Worm (Caenorhabditis elegans) whole organism, late embryonic: ENCODE measurements around the gene C14H10.2.
A peak's percentile ranks its signal among the peaks of the same experiment; 100 is the strongest.

ENCODE experiments used
- C38D4.7 ChIP-seq: fragments of 200-800 bp; sonication (Bioruptor generic); optimal IDR thresholded peaks from 2 replicates; lab custom pipeline; 2018; ENCODE audit warnings: mild to moderate bottlenecking, missing genetic modification characterization, moderate library complexity, missing compliant biosample characterization
- K09A11.1 ChIP-seq: sonication (generic microtip); optimal IDR thresholded peaks from 2 replicates; lab custom pipeline; 2017; ENCODE audit warnings: antibody characterized with exemption, mild to moderate bottlenecking, missing genetic modification characterization, missing compliant biosample characterization; ENCODE audit not compliant: insufficient read depth
- T23F11.4 ChIP-seq: fragments of 200-800 bp; sonication (Bioruptor generic); optimal IDR thresholded peaks from 2 replicates; lab custom pipeline; 2018; ENCODE audit warnings: mild to moderate bottlenecking, missing genetic modification characterization, missing compliant biosample characterization
- Y22D7AL.16 ChIP-seq: sonication (generic microtip); optimal IDR thresholded peaks from 2 replicates; lab custom pipeline; 2016; ENCODE audit warnings: missing genetic modification characterization, missing compliant biosample characterization
- ceh-14 ChIP-seq: sonication (generic microtip); optimal IDR thresholded peaks from 2 replicates; lab custom pipeline; 2016; ENCODE audit warnings: missing genotype, missing genetic modification characterization, missing compliant biosample characterization
- ceh-19 ChIP-seq: fragments of 200-800 bp; sonication (Bioruptor generic); optimal IDR thresholded peaks from 2 replicates; lab custom pipeline; 2018; ENCODE audit warnings: mild to moderate bottlenecking, missing genetic modification characterization, missing compliant biosample characterization
- ceh-31 ChIP-seq: sonication (generic microtip); optimal IDR thresholded peaks from 2 replicates; lab custom pipeline; 2016; ENCODE audit warnings: missing genetic modification characterization, missing compliant biosample characterization
- ceh-34 ChIP-seq: sonication (generic microtip); optimal IDR thresholded peaks from 2 replicates; lab custom pipeline; 2016; ENCODE audit warnings: mild to moderate bottlenecking, missing genetic modification characterization, missing compliant biosample characterization
- ceh-6 ChIP-seq: fragments of 200-800 bp; sonication (Bioruptor generic); optimal IDR thresholded peaks from 2 replicates; lab custom pipeline; 2018; ENCODE audit warnings: mild to moderate bottlenecking, missing genetic modification characterization, missing compliant biosample characterization
- ceh-9 ChIP-seq: sonication (generic microtip); optimal IDR thresholded peaks from 2 replicates; lab custom pipeline; 2016; ENCODE audit warnings: mild to moderate bottlenecking, missing genetic modification characterization, inconsistent platforms, missing compliant biosample characterization
- elt-2 ChIP-seq: sonication (generic microtip); optimal IDR thresholded peaks from 2 replicates; lab custom pipeline; 2016; ENCODE audit warnings: missing genetic modification reagents, missing genetic modification characterization, missing compliant biosample characterization
- elt-4 ChIP-seq: sonication (generic microtip); optimal IDR thresholded peaks from 2 replicates; lab custom pipeline; 2016; ENCODE audit warnings: missing genetic modification characterization, missing compliant biosample characterization
- ets-4 ChIP-seq: sonication (generic microtip); optimal IDR thresholded peaks from 2 replicates; lab custom pipeline; 2016; ENCODE audit warnings: missing genetic modification characterization, missing compliant biosample characterization
- fax-1 ChIP-seq: sonication (generic microtip); optimal IDR thresholded peaks from 2 replicates; lab custom pipeline; 2016; ENCODE audit warnings: missing genotype, missing genetic modification characterization, missing compliant biosample characterization
- fkh-10 ChIP-seq: fragments of 150-350 bp; optimal IDR thresholded peaks from 2 replicates; lab custom pipeline; 2014; ENCODE audit warnings: missing biosample characterization, missing genetic modification reagents, missing genetic modification characterization
- fkh-6 ChIP-seq: sonication (generic microtip); optimal IDR thresholded peaks from 2 replicates; lab custom pipeline; 2016; ENCODE audit warnings: missing genetic modification characterization, missing compliant biosample characterization
- hlh-13 ChIP-seq: fragments of 200-800 bp; sonication (Bioruptor generic); optimal IDR thresholded peaks from 2 replicates; lab custom pipeline; 2018; ENCODE audit warnings: mild to moderate bottlenecking, missing genetic modification characterization, missing compliant biosample characterization
- hlh-15 ChIP-seq: sonication (generic microtip); optimal IDR thresholded peaks from 2 replicates; lab custom pipeline; 2016; ENCODE audit warnings: missing genetic modification characterization, missing compliant biosample characterization
- hlh-8 ChIP-seq: sonication (generic microtip); optimal IDR thresholded peaks from 2 replicates; lab custom pipeline; 2016; ENCODE audit warnings: missing genotype, missing genetic modification characterization, missing compliant biosample characterization
- madf-2 ChIP-seq: sonication (generic microtip); optimal IDR thresholded peaks from 2 replicates; lab custom pipeline; 2017; ENCODE audit warnings: missing genetic modification characterization, missing compliant biosample characterization
- mec-3 ChIP-seq: sonication (generic microtip); optimal IDR thresholded peaks from 2 replicates; lab custom pipeline; 2016; ENCODE audit warnings: borderline replicate concordance, missing genetic modification characterization, missing compliant biosample characterization
- nfya-1 ChIP-seq: sonication (generic microtip); optimal IDR thresholded peaks from 2 replicates; lab custom pipeline; 2017; ENCODE audit warnings: missing genetic modification characterization, mild to moderate bottlenecking, missing compliant biosample characterization, antibody characterized with exemption, moderate library complexity
- nhr-11 ChIP-seq: fragments of 150-350 bp; optimal IDR thresholded peaks from 2 replicates; lab custom pipeline; 2014; ENCODE audit warnings: missing biosample characterization, missing genetic modification characterization
- nhr-232 ChIP-seq: sonication (generic microtip); optimal IDR thresholded peaks from 2 replicates; lab custom pipeline; 2016; ENCODE audit warnings: missing genetic modification characterization, missing compliant biosample characterization
- pag-3 ChIP-seq: sonication (generic microtip); optimal IDR thresholded peaks from 2 replicates; lab custom pipeline; 2016; ENCODE audit warnings: missing compliant biosample characterization, missing genetic modification characterization, borderline replicate concordance
- pax-1 ChIP-seq: fragments of 150-350 bp; optimal IDR thresholded peaks from 2 replicates; lab custom pipeline; 2014; ENCODE audit warnings: missing biosample characterization, missing genetic modification characterization
- pqm-1 ChIP-seq: sonication (generic microtip); optimal IDR thresholded peaks from 2 replicates; lab custom pipeline; 2016; ENCODE audit warnings: missing genetic modification characterization, missing compliant biosample characterization
- ref-2 ChIP-seq: sonication (generic microtip); optimal IDR thresholded peaks from 2 replicates; lab custom pipeline; 2016; ENCODE audit warnings: missing genetic modification characterization, missing compliant biosample characterization
- rnt-1 ChIP-seq: sonication (generic microtip); optimal IDR thresholded peaks from 2 replicates; lab custom pipeline; 2016; ENCODE audit warnings: missing genetic modification characterization, missing compliant biosample characterization
- sdc-2 ChIP-seq: sonication (generic microtip); optimal IDR thresholded peaks from 2 replicates; lab custom pipeline; 2016; ENCODE audit warnings: missing genotype, missing genetic modification characterization, missing compliant biosample characterization
- tbx-2 ChIP-seq: sonication (generic microtip); optimal IDR thresholded peaks from 2 replicates; lab custom pipeline; 2016; ENCODE audit warnings: missing genetic modification characterization, missing compliant biosample characterization
- ttx-3 ChIP-seq: sonication (generic microtip); optimal IDR thresholded peaks from 2 replicates; lab custom pipeline; 2016; ENCODE audit warnings: missing genetic modification reagents, missing genetic modification characterization, missing compliant biosample characterization
- unc-3 ChIP-seq, 2 experiments: fragments of 200-800 bp in 1 of 2; sonication (Bioruptor generic) in 1 of 2; sonication (generic microtip) in 1 of 2; conservative IDR thresholded peaks in 1 of 2; optimal IDR thresholded peaks in 1 of 2; 2 replicates each; pipeline versions ENCODE4 v1.3.6 to Lab custom; 2016 to 2022; ENCODE audit warnings: missing compliant biosample characterization in 2 of 2, missing genetic modification characterization in 2 of 2, missing genetic modification reagents in 1 of 2
- unc-42 ChIP-seq: sonication (generic microtip); optimal IDR thresholded peaks from 2 replicates; lab custom pipeline; 2016; ENCODE audit warnings: missing genotype, missing genetic modification characterization, missing compliant biosample characterization
- unc-86 ChIP-seq: sonication (generic microtip); optimal IDR thresholded peaks from 2 replicates; lab custom pipeline; 2016; ENCODE audit warnings: missing genetic modification characterization, missing compliant biosample characterization
- ztf-16 ChIP-seq: sonication (generic microtip); optimal IDR thresholded peaks from 2 replicates; lab custom pipeline; 2017; ENCODE audit warnings: missing genetic modification characterization, missing compliant biosample characterization

The C14H10.2 gene

DNA sequence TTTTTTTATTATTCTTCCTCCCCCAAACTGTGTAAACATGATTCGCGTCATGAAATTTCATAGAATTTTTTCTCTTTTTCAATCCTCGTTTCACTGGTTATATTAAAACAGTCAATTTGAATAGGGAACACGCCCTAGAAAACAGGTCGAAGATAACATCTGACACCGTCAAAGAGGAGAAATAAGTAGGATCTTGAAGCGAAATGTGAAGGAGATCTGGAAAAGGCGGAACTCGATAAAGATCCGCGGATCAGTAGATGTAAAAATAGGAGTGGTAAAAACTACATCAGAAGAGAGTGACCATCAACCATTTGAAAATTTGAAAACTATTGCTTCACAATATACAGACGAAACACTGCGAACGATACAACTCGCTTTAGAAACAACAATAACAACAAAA is 25.5 kb downstream of the C14H10.2 start:
- TF ChIP-seq madf-2 (tag; lab: Kevin White, UChicago) (no peak), nhr-11 (tag; lab: Kevin White, UChicago) (no peak), unc-42 (tag; lab: Kevin White, UChicago) (no peak), fkh-6 (no peak), T23F11.4 (GFP tag; lab: Kevin White, UChicago) (no peak), hlh-15 (tag; lab: Kevin White, UChicago) (no peak), ets-4 (no peak), hlh-13 (GFP tag; lab: Kevin White, UChicago) (no peak), Y22D7AL.16 (tag; lab: Kevin White, UChicago) (no peak), K09A11.1 (tag; lab: Kevin White, UChicago) (no peak), unc-86 (tag; lab: Kevin White, UChicago) (no peak), mec-3 (no peak), nhr-232 (tag; lab: Kevin White, UChicago) (no peak), pag-3 (tag; lab: Kevin White, UChicago) (no peak), ceh-14 (tag; lab: Kevin White, UChicago) (no peak), ztf-16 (tag; lab: Kevin White, UChicago) (no peak), ttx-3 (tag; lab: Kevin White, UChicago) (no peak), nfya-1 (tag; lab: Kevin White, UChicago) (no peak), ceh-31 (tag; lab: Kevin White, UChicago) (no peak)

DNA sequence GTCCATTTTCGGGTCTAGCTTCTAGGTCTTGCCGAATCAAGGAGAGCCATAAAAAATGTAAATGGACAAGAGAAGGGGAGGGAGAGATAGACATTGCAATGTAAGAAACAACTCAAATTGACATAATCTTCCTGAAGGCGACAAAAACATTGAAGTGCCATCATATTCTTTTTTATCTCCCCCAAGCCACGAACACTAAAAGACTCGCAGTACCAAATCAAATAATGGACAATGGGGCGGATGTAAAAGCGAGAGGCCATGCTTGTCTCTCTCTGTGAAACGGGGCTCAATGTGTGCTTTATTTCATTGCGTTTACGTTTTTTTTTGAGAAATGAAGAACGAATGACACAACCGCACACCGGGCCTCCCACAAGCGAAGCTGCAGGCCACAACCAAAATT is 26.8 kb downstream of the C14H10.2 start:
- TF ChIP-seq sdc-2 (tag; lab: Kevin White, UChicago) (no peak), nhr-232 (tag; lab: Kevin White, UChicago) (no peak), ceh-34 (tag; lab: Kevin White, UChicago) (no peak), elt-4 (no peak), fax-1 (tag; lab: Kevin White, UChicago) (no peak), fkh-10 (GFP tag; lab: Kevin White, UChicago) (no peak), ref-2 (tag; lab: Kevin White, UChicago) (no peak), ceh-19 (GFP tag; lab: Kevin White, UChicago) (no peak), mec-3 (no peak), pqm-1 (tag; lab: Kevin White, UChicago) (no peak), ceh-9 (tag; lab: Kevin White, UChicago) (no peak), rnt-1 (no peak)

DNA sequence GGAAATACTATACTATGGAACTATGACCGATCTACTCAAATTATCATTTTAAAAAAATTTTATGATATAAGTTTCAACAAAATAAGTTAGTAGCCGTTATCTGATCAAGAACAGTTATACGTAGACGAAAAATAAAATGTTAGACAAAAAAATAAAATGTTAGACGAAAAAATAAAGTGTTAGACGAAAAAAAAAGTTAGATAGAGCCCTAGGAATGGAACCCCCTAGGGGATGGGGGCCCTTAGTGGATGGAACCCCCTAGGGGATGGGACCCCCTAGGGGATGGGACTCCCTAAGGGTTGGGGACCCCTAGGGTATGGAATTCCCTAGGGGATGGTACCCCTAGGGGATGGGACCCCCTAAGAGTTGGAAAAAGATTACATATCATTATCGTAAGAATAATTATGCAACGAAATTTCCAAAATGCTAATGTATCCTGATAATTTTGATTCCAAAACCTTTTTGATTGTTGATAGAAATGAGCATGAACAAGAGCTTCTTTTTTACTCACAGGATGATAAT is 33.4 kb downstream of the C14H10.2 start:
- no peak for TF ChIP-seq unc-3 (GFP tag; conservative IDR thresholded peaks at IDR 0.05; lab: Robert Waterston, UW)
- peak; percentile 61 for TF ChIP-seq unc-3 (tag; optimal IDR thresholded peaks at IDR 0.05; lab: Kevin White, UChicago)
- TF ChIP-seq C38D4.7: no peak
- TF ChIP-seq pax-1 (tag; lab: Kevin White, UChicago): no peak
- TF ChIP-seq nhr-11 (tag; lab: Kevin White, UChicago): no peak
- TF ChIP-seq elt-2 (tag; lab: Kevin White, UChicago): no peak
- TF ChIP-seq tbx-2 (tag; lab: Kevin White, UChicago): no peak
- no peak for TF ChIP-seq ceh-6 (GFP tag; lab: Kevin White, UChicago)
- TF ChIP-seq, all 69 proteins: peak for 1

DNA sequence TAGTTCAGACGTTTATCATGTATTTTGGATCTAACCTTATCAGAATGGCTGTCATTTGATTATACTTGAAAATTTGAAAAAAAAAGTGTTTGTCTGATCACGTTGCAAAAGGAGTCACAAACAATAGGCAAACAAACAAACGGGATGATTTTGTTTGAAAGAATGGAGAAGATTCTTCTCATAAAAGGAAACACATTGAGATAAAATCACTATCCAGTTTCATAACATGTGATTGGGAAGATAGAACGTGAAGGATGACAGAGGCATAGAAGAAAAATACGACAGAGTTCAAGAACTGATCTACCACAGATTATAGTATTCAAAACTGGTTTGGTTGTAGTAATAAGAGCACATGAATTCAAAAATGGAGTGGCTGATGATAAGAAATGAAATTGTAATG is 33.9 kb downstream of the C14H10.2 start, which contains the start of gene F44A6.5:
Gene F44A6.5, minus strand, starts transcription at position 151 of the 400 bp plus-strand sequence.
- TF ChIP-seq ceh-19 (GFP tag; lab: Kevin White, UChicago) (no peak), hlh-8 (tag; lab: Kevin White, UChicago) (no peak), mec-3 (no peak)
